Worm (Caenorhabditis elegans) whole organism, L3 larva: Measurements from ENCODE around the gene ftt-2.
"Not testable (repeated sequence)": the region's sequence is repeated elsewhere in the genome, so short reads cannot be mapped to it uniquely, and the experiment has no call there.

Source experiments
- ceh-9 ChIP-seq: sonication (generic microtip); optimal IDR thresholded peaks from 2 replicates; lab custom pipeline; 2018; ENCODE audit warnings: missing biosample characterization, missing genetic modification characterization
- daf-12 ChIP-seq: fragments of 150-350 bp; optimal IDR thresholded peaks from 2 replicates; lab custom pipeline; 2014; ENCODE audit warnings: missing biosample characterization, missing genetic modification reagents, missing genetic modification characterization
- nhr-28 ChIP-seq: fragments of 150-350 bp; optimal IDR thresholded peaks from 2 replicates; lab custom pipeline; 2014; ENCODE audit warnings: missing biosample characterization, missing genetic modification characterization
- pha-4 ChIP-seq: fragments of 150-350 bp; optimal IDR thresholded peaks from 2 replicates; lab custom pipeline; 2014; ENCODE audit warnings: missing biosample characterization, missing genetic modification reagents, missing genetic modification characterization
- sea-2 ChIP-seq: fragments of 150-350 bp; sonication (generic microtip); optimal IDR thresholded peaks from 4 replicates; lab custom pipeline; 2014; ENCODE audit warnings: missing biosample characterization, missing genetic modification reagents, missing genetic modification characterization
- zag-1 ChIP-seq: fragments of 150-350 bp; optimal IDR thresholded peaks from 2 replicates; lab custom pipeline; 2014; ENCODE audit warnings: missing biosample characterization, missing genetic modification characterization

DNA sequence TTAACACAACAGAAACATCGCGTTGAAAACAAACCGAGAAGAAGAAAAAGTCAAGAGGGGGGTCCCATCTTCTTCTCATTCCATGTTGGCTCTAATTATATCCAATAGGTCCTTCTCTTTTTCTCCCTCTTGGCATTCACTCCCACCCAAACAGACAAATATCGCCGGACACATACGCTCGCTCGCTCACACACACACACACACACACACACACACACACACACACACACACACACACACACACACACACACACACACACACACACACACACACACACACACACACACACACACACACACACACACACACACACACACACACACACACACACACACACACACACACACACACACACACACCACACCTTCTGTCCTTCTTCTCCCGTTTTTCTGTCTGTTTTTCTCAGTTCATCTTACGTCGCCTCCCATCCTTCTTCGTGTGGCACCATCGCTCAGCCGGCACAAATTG is 38.6 kb upstream of the ftt-2 start, which contains the start of gene sto-4:
- not testable (repeated sequence) for TF ChIP-seq pha-4 (tag; lab: Kevin White, UChicago); daf-12; sea-2 (GFP tag; lab: Kevin White, UChicago); ceh-9 (tag; lab: Kevin White, UChicago); zag-1 (tag; lab: Kevin White, UChicago); nhr-28
